Worm (Caenorhabditis elegans): Measurements from ENCODE around the gene ugt-65.
A peak's percentile ranks its signal among the peaks of the same experiment; 100 is the strongest.

The ugt-65 gene

DNA sequence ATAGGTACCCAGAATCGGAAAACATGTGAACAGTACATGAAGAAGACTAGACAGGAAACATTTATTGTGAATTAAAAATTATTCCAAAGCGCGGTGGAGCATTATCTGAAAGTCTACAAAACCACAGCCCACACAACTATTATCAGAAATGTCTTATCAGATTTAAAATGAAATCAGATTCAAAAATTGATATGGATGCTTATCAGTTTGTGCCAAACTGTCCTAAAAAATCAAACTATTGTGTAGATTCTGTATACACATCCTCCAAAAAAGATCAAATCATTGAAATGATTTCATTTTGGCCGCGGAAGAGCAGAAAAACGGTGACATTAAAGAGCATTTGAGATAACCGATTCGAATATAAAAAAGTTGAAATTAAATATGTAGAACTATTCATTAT is 15.0 kb downstream of the ugt-65 start, which contains the start of gene irg-4:
TSS of gene irg-4 (plus strand) at position 392 of the 400 bp plus-strand sequence.
- TF ChIP-seq crh-2 (tag; optimal IDR thresholded peaks at IDR 0.05) (peak; percentile 36), fos-1 (tag; optimal IDR thresholded peaks at IDR 0.05) (peak; percentile 83), ceh-82 (tag; optimal IDR thresholded peaks at IDR 0.05) (no peak)

DNA sequence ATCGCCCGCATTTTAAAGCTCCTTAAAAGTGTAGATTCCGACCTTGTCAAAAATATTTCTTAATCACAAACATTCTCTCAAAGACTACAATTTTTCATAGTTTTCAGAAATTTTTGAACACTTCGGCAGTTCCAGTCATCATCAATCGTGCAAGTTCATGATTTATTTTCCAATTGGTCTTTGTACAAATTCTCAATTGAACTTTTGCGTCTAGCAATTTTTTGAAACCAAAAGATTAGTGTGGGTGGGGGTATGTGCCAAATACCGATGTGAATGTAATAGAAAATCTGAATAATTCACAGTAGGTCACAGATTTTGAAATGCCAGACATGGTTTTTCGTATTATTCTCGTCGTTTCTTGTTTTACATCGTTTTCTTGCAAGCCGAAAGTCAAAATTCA is 17.9 kb downstream of the ugt-65 start, which contains the start of gene clec-185:
TSS of gene clec-185 (plus strand) at position 301 of the 400 bp plus-strand sequence.
- TF ChIP-seq Y55F3AM.14 (GFP tag; optimal IDR thresholded peaks at IDR 0.05) (no peak), sem-4 (tag; optimal IDR thresholded peaks at IDR 0.05) (no peak), egl-27 (tag; optimal IDR thresholded peaks at IDR 0.05) (no peak), nhr-11 (tag; optimal IDR thresholded peaks at IDR 0.05) (no peak), alr-1 (tag; optimal IDR thresholded peaks at IDR 0.05) (no peak), C34F6.9 (tag; optimal IDR thresholded peaks at IDR 0.05) (no peak), nhr-25 (tag; optimal IDR thresholded peaks at IDR 0.05) (no peak), F13H6.1 (tag; optimal IDR thresholded peaks at IDR 0.05) (no peak), crh-2 (tag; optimal IDR thresholded peaks at IDR 0.05) (no peak), fos-1 (tag; optimal IDR thresholded peaks at IDR 0.05) (no peak), mab-5 (tag; optimal IDR thresholded peaks at IDR 0.05) (no peak), ztf-1 (GFP tag; conservative IDR thresholded peaks at IDR 0.05) (no peak), mbf-1 (tag; optimal IDR thresholded peaks at IDR 0.05) (no peak), nhr-10 (tag; optimal IDR thresholded peaks at IDR 0.05) (no peak), unc-55 (GFP tag; optimal IDR thresholded peaks at IDR 0.05) (no peak), nhr-6 (tag; optimal IDR thresholded peaks at IDR 0.05) (no peak)

DNA sequence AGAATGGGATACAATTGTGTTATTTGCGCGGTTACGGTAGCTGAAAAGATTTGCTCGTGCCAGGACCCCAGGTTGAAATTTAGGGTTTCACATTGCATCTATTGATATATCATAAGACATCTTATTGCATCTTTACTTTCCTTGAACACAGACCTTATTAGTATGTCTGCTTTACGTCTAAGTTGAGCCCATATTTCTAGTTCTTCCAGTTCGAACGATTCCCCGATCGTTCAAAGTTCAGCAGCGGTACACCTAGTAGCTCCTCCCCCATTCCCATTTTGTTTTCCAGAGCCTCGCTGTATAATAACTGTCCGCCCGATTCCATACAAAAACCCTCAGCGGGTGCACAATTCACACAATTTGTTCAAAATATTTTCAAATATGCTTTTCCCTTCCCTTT is 21.2 kb downstream of the ugt-65 start, which contains the start of gene C25G4.17:
TSS of gene C25G4.17 (plus strand) at position 301 of the 400 bp plus-strand sequence.
- no peak for TF ChIP-seq egl-27 (tag; optimal IDR thresholded peaks at IDR 0.05)

DNA sequence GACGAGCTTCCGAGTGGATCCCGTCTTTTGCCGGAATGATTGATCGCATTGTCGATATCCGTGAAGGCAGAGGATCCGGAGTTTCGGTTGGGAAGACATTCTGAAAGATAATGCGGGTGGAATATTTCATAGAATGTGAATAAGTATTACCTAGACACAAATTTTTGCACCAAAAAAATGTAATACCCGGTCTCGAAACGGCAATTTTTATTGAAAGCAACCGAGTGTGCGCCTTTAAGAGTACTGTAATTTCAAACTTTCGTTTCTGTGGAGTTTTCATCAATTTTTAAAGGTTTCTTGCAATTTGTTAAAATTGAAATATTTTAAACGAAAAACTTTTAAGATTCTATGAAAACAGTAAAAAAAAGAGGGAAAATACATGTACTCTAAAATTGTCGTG is 23.5 kb downstream of the ugt-65 start, which contains the start of gene C25G4.2:
TSS of gene C25G4.2 (minus strand) at position 100 of the 400 bp plus-strand sequence.
- TF ChIP-seq ZK546.5 (tag; optimal IDR thresholded peaks at IDR 0.05) (no peak), peb-1 (tag; optimal IDR thresholded peaks at IDR 0.05) (no peak), unc-39 (tag; optimal IDR thresholded peaks at IDR 0.05) (no peak), lsy-2 (tag; optimal IDR thresholded peaks at IDR 0.05) (no peak), snpc-4 (tag; optimal IDR thresholded peaks at IDR 0.05) (no peak), fos-1 (tag; optimal IDR thresholded peaks at IDR 0.05) (no peak), mab-5 (tag; optimal IDR thresholded peaks at IDR 0.05) (no peak), nhr-77 (tag; optimal IDR thresholded peaks at IDR 0.05) (no peak), ztf-4 (tag; optimal IDR thresholded peaks at IDR 0.05) (no peak), nhr-25 (tag; optimal IDR thresholded peaks at IDR 0.05) (no peak), skn-1 (tag; optimal IDR thresholded peaks at IDR 0.05) (no peak), nhr-6 (tag; optimal IDR thresholded peaks at IDR 0.05) (no peak)

DNA sequence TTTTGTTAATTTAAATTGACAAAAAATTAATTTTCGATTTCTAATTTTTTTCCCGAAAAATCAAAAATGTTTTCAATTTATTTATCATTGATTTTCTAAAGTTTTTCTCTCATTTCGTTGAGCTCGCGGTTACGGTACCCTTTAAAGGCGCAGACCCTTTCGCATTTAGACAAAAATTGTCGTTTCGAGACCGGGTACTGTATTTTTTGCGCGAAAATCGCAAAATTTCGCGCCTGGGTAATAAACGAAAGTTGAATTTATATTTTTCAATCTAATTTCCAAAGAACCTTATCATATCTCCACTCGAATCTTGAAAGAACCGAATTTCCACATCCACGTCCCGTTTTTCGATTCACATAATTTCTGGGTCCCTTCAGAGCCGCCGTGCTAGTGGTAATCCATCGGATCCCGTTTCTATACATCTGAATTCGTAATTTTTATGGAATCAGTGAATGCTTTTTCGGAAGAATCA is 25.0 kb downstream of the ugt-65 start, which contains the start of gene C25G4.3:
TSS of gene C25G4.3 (minus strand) at position 422 of the 472 bp plus-strand sequence.
- TF ChIP-seq R02D3.7 (tag; optimal IDR thresholded peaks at IDR 0.05) (no peak), mbf-1 (tag; optimal IDR thresholded peaks at IDR 0.05) (no peak), ztf-1 (GFP tag; conservative IDR thresholded peaks at IDR 0.05) (no peak), unc-62 (GFP tag; optimal IDR thresholded peaks at IDR 0.05) (no peak), ceh-16 (tag; optimal IDR thresholded peaks at IDR 0.05) (no peak), nhr-129 (tag; optimal IDR thresholded peaks at IDR 0.05) (no peak), C34F6.9 (tag; optimal IDR thresholded peaks at IDR 0.05) (no peak)

DNA sequence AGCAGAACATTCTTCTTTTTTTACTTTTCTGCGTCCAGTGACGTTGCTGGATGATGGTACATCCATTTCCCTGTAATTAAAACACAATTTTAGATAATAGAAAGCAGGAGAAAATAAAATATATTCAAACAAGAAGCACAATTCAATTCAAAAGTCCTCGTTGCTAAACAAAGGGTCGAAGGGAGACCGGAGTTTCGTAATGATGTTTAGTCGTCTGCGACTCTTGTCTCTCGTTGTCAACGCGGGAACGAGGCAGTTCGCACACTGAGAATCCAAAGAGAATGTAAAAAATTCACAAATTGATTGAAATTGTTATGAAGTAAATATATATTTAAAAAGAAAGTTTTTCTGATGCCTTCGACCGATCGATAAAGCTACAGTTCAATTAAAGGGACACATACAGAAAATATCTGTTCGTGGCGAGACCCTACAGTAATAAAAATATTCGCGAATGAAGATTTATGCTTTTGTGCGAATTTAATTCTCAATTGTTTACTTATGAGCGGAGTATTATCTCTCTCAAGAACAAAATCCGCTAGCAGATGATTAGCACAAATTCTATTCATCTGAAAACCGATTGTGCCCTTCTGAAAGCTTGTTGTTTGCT is 30.8 kb downstream of the ugt-65 start, which contains the start of gene dpy-26:
TSS of gene dpy-26 (minus strand) at position 111 of the 607 bp plus-strand sequence.
- peak in 1 of 2 experiments; percentile 1 for TF ChIP-seq lsy-2 (tag; optimal IDR thresholded peaks at IDR 0.05)
- TF ChIP-seq nhr-129 (tag; optimal IDR thresholded peaks at IDR 0.05) = peak; percentile 86
- no peak for TF ChIP-seq elt-1 (tag; optimal IDR thresholded peaks at IDR 0.05)
- no peak for TF ChIP-seq nhr-10 (tag; optimal IDR thresholded peaks at IDR 0.05)
- no peak for TF ChIP-seq snpc-4 (tag; optimal IDR thresholded peaks at IDR 0.05)
- TF ChIP-seq ztf-1 (GFP tag; conservative IDR thresholded peaks at IDR 0.05) = no peak
- TF ChIP-seq nhr-23 (tag; optimal IDR thresholded peaks at IDR 0.05) = no peak
- TF ChIP-seq gmeb-1 (tag; optimal IDR thresholded peaks at IDR 0.05) = peak; percentile 39
- no peak for TF ChIP-seq mbf-1 (tag; optimal IDR thresholded peaks at IDR 0.05)
- TF ChIP-seq crh-2 (tag; optimal IDR thresholded peaks at IDR 0.05) = peak; percentile 25
- no peak for TF ChIP-seq fos-1 (tag; optimal IDR thresholded peaks at IDR 0.05)
- no peak for TF ChIP-seq alr-1 (tag; optimal IDR thresholded peaks at IDR 0.05)
- TF ChIP-seq F13H6.1 (tag; optimal IDR thresholded peaks at IDR 0.05) = no peak
- no peak for TF ChIP-seq nhr-25 (tag; optimal IDR thresholded peaks at IDR 0.05)
- TF ChIP-seq blmp-1 (tag; optimal IDR thresholded peaks at IDR 0.05; ENCODE audit: insufficient read depth) = no peak

Measured in whole organism, L2 larva.